Worm (Caenorhabditis elegans): ENCODE data around the gene adt-1.
A peak's percentile ranks its signal among the peaks of the same experiment; 100 is the strongest.

The adt-1 gene

DNA sequence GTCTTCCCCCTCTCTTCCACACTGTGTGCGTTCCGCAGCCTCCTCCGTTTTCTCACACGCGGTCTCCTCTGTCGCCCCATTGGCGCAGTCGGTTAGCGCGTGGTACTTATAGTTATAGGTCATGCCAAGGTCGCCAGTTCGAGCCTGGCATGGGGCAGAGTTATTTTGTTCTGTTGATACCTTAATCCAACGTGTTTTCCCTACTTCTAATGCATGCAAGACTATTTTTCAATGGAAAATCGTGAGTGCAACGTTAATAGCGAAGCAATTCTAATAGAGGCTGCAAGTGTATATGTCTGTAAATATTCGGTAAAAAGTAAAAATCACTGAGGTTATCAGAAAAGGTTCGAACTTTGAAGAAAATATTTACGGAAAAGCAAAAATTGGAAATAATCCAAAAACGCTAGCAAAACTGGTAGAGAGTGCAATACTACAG, 17.5 kb upstream of the adt-1 start (continued):
- TF ChIP-seq hsf-1 (GFP tag; IDR thresholded peaks at IDR 0.05) (0 out of 2 replicates have a peak, but pooled peaks have one; percentile 5), lin-40 (tag; optimal IDR thresholded peaks at IDR 0.05) (peak; percentile 76), B0261.1 (tag; optimal IDR thresholded peaks at IDR 0.05) (peak; percentile 96), nfyb-1 (GFP tag; IDR thresholded peaks at IDR 0.05) (peak; percentile 80), pha-4 (tag; optimal IDR thresholded peaks at IDR 0.05) (no peak), K12H6.12 (tag; optimal IDR thresholded peaks at IDR 0.05) (peak; percentile 8), Y56A3A.18 (GFP tag; IDR thresholded peaks at IDR 0.05) (0 out of 2 replicates have a peak, but pooled peaks have one; percentile 47), Y53F4B.3 (GFP tag; IDR thresholded peaks at IDR 0.05) (no peak; the same call in 1 of the 2 replicates), ekl-4 (GFP tag; IDR thresholded peaks at IDR 0.05) (peak; percentile 61; the same call in 1 of the 2 replicates)

DNA sequence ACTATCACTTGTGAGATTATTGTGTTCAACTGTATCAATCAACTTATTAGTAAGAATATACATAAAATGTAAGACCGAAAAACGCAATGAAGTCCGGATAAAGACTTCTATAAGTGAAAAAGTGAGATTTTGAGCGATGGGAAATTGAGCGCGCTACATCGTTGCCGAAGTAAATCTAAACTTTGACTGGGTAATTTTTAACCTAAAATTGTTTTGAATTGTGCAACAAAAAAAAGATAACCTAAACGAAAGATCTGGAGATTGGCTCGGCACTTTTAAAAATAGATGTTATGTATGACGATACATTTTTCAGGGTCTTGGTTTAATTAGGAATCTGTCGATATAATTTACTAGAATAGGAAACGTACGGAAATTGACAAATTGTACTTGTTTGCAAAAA, 15.5 kb upstream of the adt-1 start:
- TF ChIP-seq bed-1 (GFP tag; IDR thresholded peaks at IDR 0.05) (0 out of 2 replicates have a peak, but pooled peaks have one; percentile 9), let-607 (tag; optimal IDR thresholded peaks at IDR 0.05) (no peak), unc-62 (GFP tag; optimal IDR thresholded peaks at IDR 0.05) (no peak), hlh-12 (tag; optimal IDR thresholded peaks at IDR 0.05) (no peak), ztf-22 (GFP tag; optimal IDR thresholded peaks at IDR 0.05) (no peak), lin-54 (GFP tag; optimal IDR thresholded peaks at IDR 0.05) (peak; percentile 8)

DNA sequence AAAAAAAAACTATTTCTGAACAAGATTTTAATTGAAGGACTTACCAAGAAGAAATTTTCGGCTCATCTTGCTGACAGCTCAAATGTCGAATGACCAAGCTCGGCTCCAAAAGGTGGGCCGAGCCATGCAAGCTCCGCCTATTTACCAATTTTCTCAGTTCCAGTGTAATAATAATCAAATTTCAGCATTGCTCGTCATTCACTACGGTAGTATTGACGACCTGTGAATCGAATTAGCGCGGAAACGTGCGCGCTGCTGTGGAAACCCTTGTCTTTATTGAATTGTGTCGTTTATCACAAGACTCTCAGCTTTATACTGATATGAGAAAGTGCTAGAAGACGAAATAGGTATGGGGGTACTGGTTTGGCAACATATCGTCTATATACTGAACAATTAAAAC, 15.1 kb upstream of the adt-1 start, which contains the start of gene nlp-76:
Gene nlp-76 (minus strand): TSS at position 367 of the 400 bp plus-strand sequence.
- TF ChIP-seq ekl-4 (GFP tag; IDR thresholded peaks at IDR 0.05) (no peak), lin-26 (GFP tag; IDR thresholded peaks at IDR 0.05) (peak; percentile 20; the same call in 1 of the 2 replicates), akir-1 (GFP tag; optimal IDR thresholded peaks at IDR 0.05) (no peak), Y53F4B.3 (GFP tag; IDR thresholded peaks at IDR 0.05) (no peak), snpc-3.4 (tag; optimal IDR thresholded peaks at IDR 0.05) (no peak), die-1 (tag; optimal IDR thresholded peaks at IDR 0.05) (no peak), ceh-91 (GFP tag; IDR thresholded peaks at IDR 0.05) (no peak), cebp-1 (GFP tag; IDR thresholded peaks at IDR 0.05) (no peak), cebp-1 (tag; optimal IDR thresholded peaks at IDR 0.05) (peak; percentile 56), somi-1 (GFP tag; optimal IDR thresholded peaks at IDR 0.05) (peak; percentile 36), attf-6 (GFP tag; IDR thresholded peaks at IDR 0.05) (no peak), tlf-1 (GFP tag; optimal IDR thresholded peaks at IDR 0.05) (no peak), pha-4 (tag; optimal IDR thresholded peaks at IDR 0.05) (no peak), ztf-22 (GFP tag; optimal IDR thresholded peaks at IDR 0.05) (no peak), egl-44 (GFP tag; IDR thresholded peaks at IDR 0.05) (peak; percentile 18; the same call in 1 of the 2 replicates), zim-3 (tag; optimal IDR thresholded peaks at IDR 0.05) (no peak), F57A8.1 (GFP tag; optimal IDR thresholded peaks at IDR 0.05) (no peak), Y56A3A.18 (GFP tag; IDR thresholded peaks at IDR 0.05) (no peak), sdz-38 (tag; optimal IDR thresholded peaks at IDR 0.05) (no peak), B0019.2 (GFP tag; conservative IDR thresholded peaks at IDR 0.05) (no peak), nhr-120 (GFP tag; IDR thresholded peaks at IDR 0.05) (no peak), mcd-1 (GFP tag; IDR thresholded peaks at IDR 0.05) (no peak), lsl-1 (GFP tag; optimal IDR thresholded peaks at IDR 0.05) (no peak), B0336.3 (GFP tag; IDR thresholded peaks at IDR 0.05) (peak; percentile 29; the same call in 1 of the 2 replicates), ztf-26 (tag; optimal IDR thresholded peaks at IDR 0.05) (peak; percentile 43), Y53G8AR.9 (GFP tag; conservative IDR thresholded peaks at IDR 0.05) (0 out of 2 replicates have a peak, but pooled peaks have one; percentile 18), pbrm-1 (GFP tag; IDR thresholded peaks at IDR 0.05) (no peak), dox-1 (GFP tag; IDR thresholded peaks at IDR 0.05) (peak; percentile 15; the same call in 1 of the 2 replicates), madf-8 (GFP tag; conservative IDR thresholded peaks at IDR 0.05) (no peak), xnd-1 (tag; optimal IDR thresholded peaks at IDR 0.05) (no peak), Y67H2A.10 (GFP tag; conservative IDR thresholded peaks at IDR 0.05) (no peak), nhr-80 (tag; optimal IDR thresholded peaks at IDR 0.05) (no peak), ama-1 (optimal IDR thresholded peaks at IDR 0.05) (peak; percentile 49), ama-1 (GFP tag; optimal IDR thresholded peaks at IDR 0.05) (no peak), athp-1 (tag; optimal IDR thresholded peaks at IDR 0.05) (peak; percentile 29), B0035.1 (tag; optimal IDR thresholded peaks at IDR 0.05) (no peak)
